Worm (Caenorhabditis elegans) whole organism, L1 larva: ENCODE measurements around the gene Y75B8A.39.

ENCODE experiments used
- C16A3.4 ChIP-seq: fragments of 150-350 bp; optimal IDR thresholded peaks from 2 replicates; lab custom pipeline; 2014; ENCODE audit warnings: missing biosample characterization, missing genetic modification characterization
- F16B12.6 ChIP-seq: fragments of 150-350 bp; optimal IDR thresholded peaks from 2 replicates; lab custom pipeline; 2014; ENCODE audit warnings: missing biosample characterization, missing genetic modification characterization
- Y116A8C.19 ChIP-seq: sonication (generic microtip); optimal IDR thresholded peaks from 2 replicates; lab custom pipeline; 2016; ENCODE audit warnings: missing compliant biosample characterization, missing genetic modification characterization, borderline replicate concordance
- aha-1 ChIP-seq: fragments of 150-350 bp; optimal IDR thresholded peaks from 2 replicates; lab custom pipeline; 2014; ENCODE audit warnings: missing biosample characterization, missing genetic modification characterization
- blmp-1 ChIP-seq: fragments of 150-350 bp; optimal IDR thresholded peaks from 2 replicates; lab custom pipeline; 2014; ENCODE audit warnings: missing biosample characterization, missing genetic modification characterization
- ceh-8 ChIP-seq: fragments of 200-800 bp; sonication (Bioruptor generic); optimal IDR thresholded peaks from 2 replicates; lab custom pipeline; 2018; ENCODE audit warnings: mild to moderate bottlenecking, missing genetic modification characterization, moderate library complexity, missing compliant biosample characterization
- ceh-88 ChIP-seq: fragments of 200-800 bp; sonication (Bioruptor generic); IDR thresholded peaks from 2 replicates; pipeline ENCODE4 v1.3.6; 2022; ENCODE audit warnings: missing genetic modification characterization, missing compliant biosample characterization
- ces-1 ChIP-seq: fragments of 150-350 bp; optimal IDR thresholded peaks from 2 replicates; lab custom pipeline; 2014; ENCODE audit warnings: missing biosample characterization, missing genetic modification reagents, missing genetic modification characterization
- dpl-1 ChIP-seq, 3 experiments: fragments of 150-350 bp in 2 of 3; sonication (generic microtip) in 1 of 3; optimal IDR thresholded peaks; 2 replicates each; lab custom pipeline; 2014 to 2017; ENCODE audit warnings: missing biosample characterization in 3 of 3, missing genetic modification characterization in 3 of 3, missing genetic modification reagents in 3 of 3
- efl-1 ChIP-seq, 4 experiments: fragments of 150-350 bp; optimal IDR thresholded peaks in 3 of 4; peaks in 1 of 4; 1 replicate in 1 of 4; 2 replicates in 3 of 4; lab custom pipeline; 2014; ENCODE audit warnings: missing biosample characterization in 2 of 4, missing genetic modification characterization in 2 of 4, missing genetic modification reagents in 2 of 4
- egl-27 ChIP-seq, 2 experiments: fragments of 150-350 bp in 1 of 2; sonication (generic microtip); optimal IDR thresholded peaks; 3 replicates each; lab custom pipeline; 2017 to 2018; ENCODE audit warnings: missing biosample characterization in 2 of 2, missing genetic modification characterization in 2 of 2, missing genetic modification reagents in 2 of 2
- elt-2 ChIP-seq: sonication (generic microtip); optimal IDR thresholded peaks from 2 replicates; lab custom pipeline; 2016; ENCODE audit warnings: missing genetic modification characterization, mild to moderate bottlenecking, inconsistent platforms, missing compliant biosample characterization, missing genetic modification reagents
- ets-5 ChIP-seq: fragments of 200-800 bp; sonication (Bioruptor generic); IDR thresholded peaks from 2 replicates; pipeline ENCODE4 v1.3.6; 2022; ENCODE audit warnings: missing genetic modification characterization, missing compliant biosample characterization
- fkh-10 ChIP-seq: sonication (generic microtip); optimal IDR thresholded peaks from 2 replicates; lab custom pipeline; 2017; ENCODE audit warnings: missing biosample characterization, missing genetic modification reagents, missing genetic modification characterization
- hlh-17 ChIP-seq: fragments of 200-800 bp; sonication (Bioruptor generic); optimal IDR thresholded peaks from 2 replicates; lab custom pipeline; 2018; ENCODE audit warnings: missing genetic modification characterization, mild to moderate bottlenecking, missing compliant biosample characterization, moderate library complexity, borderline replicate concordance
- jun-1 ChIP-seq: fragments of 150-350 bp; optimal IDR thresholded peaks from 2 replicates; lab custom pipeline; 2014; ENCODE audit warnings: missing biosample characterization, missing genetic modification reagents, missing genetic modification characterization
- lin-13 ChIP-seq: fragments of 150-350 bp; optimal IDR thresholded peaks from 2 replicates; lab custom pipeline; 2014; ENCODE audit warnings: missing biosample characterization, missing genetic modification reagents, missing genetic modification characterization
- lin-35 ChIP-seq, 2 experiments: fragments of 150-350 bp; optimal IDR thresholded peaks; 2 replicates each; lab custom pipeline; 2014; ENCODE audit warnings: missing biosample characterization in 2 of 2, missing genetic modification characterization in 2 of 2, missing genetic modification reagents in 2 of 2
- lir-3 ChIP-seq: sonication (generic microtip); optimal IDR thresholded peaks from 2 replicates; lab custom pipeline; 2016; ENCODE audit warnings: mild to moderate bottlenecking, missing genetic modification characterization, moderate library complexity, missing compliant biosample characterization; ENCODE audit not compliant: poor library complexity
- lsy-2 ChIP-seq, 2 experiments: fragments of 150-350 bp; optimal IDR thresholded peaks; 2 replicates each; lab custom pipeline; 2014; ENCODE audit warnings: missing biosample characterization in 2 of 2, missing genetic modification characterization in 2 of 2
- mab-9 ChIP-seq: fragments of 200-800 bp; sonication (Bioruptor generic); IDR thresholded peaks from 2 replicates; pipeline ENCODE4 v1.3.6; 2022; ENCODE audit warnings: missing genetic modification reagents, missing genetic modification characterization, missing compliant biosample characterization
- nhr-11 ChIP-seq: fragments of 150-350 bp; optimal IDR thresholded peaks from 2 replicates; lab custom pipeline; 2014; ENCODE audit warnings: missing biosample characterization, missing genetic modification characterization
- nhr-28 ChIP-seq: fragments of 150-350 bp; optimal IDR thresholded peaks from 2 replicates; lab custom pipeline; 2014; ENCODE audit warnings: missing biosample characterization, missing genetic modification characterization
- nhr-71 ChIP-seq: sonication (generic microtip); optimal IDR thresholded peaks from 2 replicates; lab custom pipeline; 2016; ENCODE audit warnings: mild to moderate bottlenecking, missing genetic modification characterization, moderate library complexity, missing compliant biosample characterization
- nhr-85 ChIP-seq: sonication (generic microtip); peaks from one replicate; lab custom pipeline; 2016; ENCODE audit warnings: missing genetic modification characterization, inconsistent platforms, missing compliant biosample characterization
- pax-3 ChIP-seq: fragments of 200-800 bp; sonication (Bioruptor generic); optimal IDR thresholded peaks from 2 replicates; lab custom pipeline; 2018; ENCODE audit warnings: mild to moderate bottlenecking, missing genetic modification characterization, moderate library complexity, missing compliant biosample characterization
- pqm-1 ChIP-seq: sonication (generic microtip); optimal IDR thresholded peaks from 3 replicates; lab custom pipeline; 2017; ENCODE audit warnings: missing biosample characterization, missing genetic modification characterization
- rnt-1 ChIP-seq: sonication (generic microtip); optimal IDR thresholded peaks from 2 replicates; lab custom pipeline; 2016; ENCODE audit warnings: mild to moderate bottlenecking, missing genetic modification characterization, moderate library complexity, missing compliant biosample characterization
- skn-1 ChIP-seq: fragments of 150-350 bp; optimal IDR thresholded peaks from 2 replicates; lab custom pipeline; 2014; ENCODE audit warnings: missing biosample characterization, missing genetic modification characterization
- sptf-1 ChIP-seq: fragments of 150-350 bp; optimal IDR thresholded peaks from 2 replicates; lab custom pipeline; 2014; ENCODE audit warnings: missing biosample characterization, missing genetic modification characterization
- tlp-1 ChIP-seq: fragments of 150-350 bp; optimal IDR thresholded peaks from 2 replicates; lab custom pipeline; 2014; ENCODE audit warnings: missing biosample characterization, missing genetic modification characterization
- unc-30 ChIP-seq: sonication (generic microtip); optimal IDR thresholded peaks from 2 replicates; lab custom pipeline; 2017; ENCODE audit warnings: missing biosample characterization, missing genetic modification characterization
- unc-62 ChIP-seq: fragments of 150-350 bp; optimal IDR thresholded peaks from 2 replicates; lab custom pipeline; 2014; ENCODE audit warnings: missing biosample characterization, missing genetic modification reagents, missing genetic modification characterization
- zip-4 ChIP-seq: fragments of 200-800 bp; sonication (Bioruptor generic); optimal IDR thresholded peaks from 2 replicates; lab custom pipeline; 2018; ENCODE audit warnings: mild to moderate bottlenecking, missing genetic modification characterization, moderate library complexity, missing compliant biosample characterization

Y75B8A.39 gene

ce11 chrIII:12307475-12307874, 5.5 kb upstream of the Y75B8A.39 start, which contains the start of gene pqn-92:
TSS of gene pqn-92 (plus strand) at chrIII:12307781.
- TF ChIP-seq egl-27 (tag; optimal IDR thresholded peaks at IDR 0.05; lab: Kevin White, UChicago) = no peak
- TF ChIP-seq lin-13 (GFP tag; lab: Kevin White, UChicago) = no peak
- TF ChIP-seq F16B12.6 (tag; lab: Kevin White, UChicago) = no peak
- TF ChIP-seq Y116A8C.19 = no peak
- TF ChIP-seq lir-3 (tag; lab: Kevin White, UChicago) = no peak
- TF ChIP-seq ceh-8 (GFP tag; lab: Kevin White, UChicago) = no peak

ce11 chrIII:12315179-12315578, 2.2 kb downstream of the Y75B8A.39 start, which contains the start of gene Y75B8A.37:
TSS of gene Y75B8A.37 (plus strand) at chrIII:12315479.
- TF ChIP-seq nhr-85 (tag; lab: Kevin White, UChicago) (no peak), nhr-28 (tag; lab: Kevin White, UChicago) (no peak), lsy-2 (tag; optimal IDR thresholded peaks at IDR 0.05; lab: Kevin White, UChicago) (no peak)

ce11 chrIII:12317492-12317891, 4.5 kb downstream of the Y75B8A.39 start:
- no peak for TF ChIP-seq ceh-8 (GFP tag; lab: Kevin White, UChicago)
- no peak for TF ChIP-seq Y116A8C.19
- TF ChIP-seq nhr-11 (tag; lab: Kevin White, UChicago) = no peak
- peak in 1 of 2 experiments; percentile 30 for TF ChIP-seq lin-35 (GFP tag; optimal IDR thresholded peaks at IDR 0.05; lab: Kevin White, UChicago)
- TF ChIP-seq ets-5 (GFP tag; lab: Robert Waterston, UW) = no peak
- peak; percentile 15 for TF ChIP-seq nhr-71 (tag; lab: Kevin White, UChicago)
- no peak for TF ChIP-seq efl-1 (optimal IDR thresholded peaks at IDR 0.05; lab: Kevin White, UChicago)
- TF ChIP-seq efl-1 (GFP tag; optimal IDR thresholded peaks at IDR 0.05 in 1 of 2; lab: Kevin White, UChicago) = peak in 1 of 2 experiments; percentile 76
- TF ChIP-seq elt-2 (tag; lab: Kevin White, UChicago) = peak; percentile 86
- no peak for TF ChIP-seq zip-4 (GFP tag; lab: Kevin White, UChicago)
- TF ChIP-seq skn-1 (tag; lab: Kevin White, UChicago) = no peak
- TF ChIP-seq C16A3.4 = no peak
- TF ChIP-seq nhr-85 (tag; lab: Kevin White, UChicago) = no peak
- TF ChIP-seq jun-1 (tag; lab: Kevin White, UChicago) = peak; percentile 47
- no peak for TF ChIP-seq ceh-88
- no peak for TF ChIP-seq dpl-1 (GFP tag; optimal IDR thresholded peaks at IDR 0.05; lab: Kevin White, UChicago)
- TF ChIP-seq pax-3 (tag; lab: Kevin White, UChicago) = peak; percentile 16
- peak; percentile 64 for TF ChIP-seq pqm-1 (tag; lab: Kevin White, UChicago)
- TF ChIP-seq mab-9 (GFP tag; lab: Robert Waterston, UW) = no peak
- TF ChIP-seq F16B12.6 (tag; lab: Kevin White, UChicago) = no peak
- TF ChIP-seq, all 84 proteins: peak for 7

- peak; percentile 52 for TF ChIP-seq pax-3 (tag; lab: Kevin White, UChicago)
- TF ChIP-seq tlp-1 (tag; lab: Kevin White, UChicago) = peak; percentile 13
- no peak for TF ChIP-seq unc-30 (tag; lab: Kevin White, UChicago)
- TF ChIP-seq pqm-1 (tag; lab: Kevin White, UChicago) = peak; percentile 97
- TF ChIP-seq blmp-1 = no peak
- TF ChIP-seq aha-1 = no peak
- TF ChIP-seq ceh-8 (GFP tag; lab: Kevin White, UChicago) = no peak
- TF ChIP-seq dpl-1 (GFP tag; optimal IDR thresholded peaks at IDR 0.05; lab: Kevin White, UChicago) = no peak
- TF ChIP-seq efl-1 (optimal IDR thresholded peaks at IDR 0.05; lab: Kevin White, UChicago) = no peak
- TF ChIP-seq efl-1 (GFP tag; optimal IDR thresholded peaks at IDR 0.05 in 1 of 2; lab: Kevin White, UChicago) = peak in 1 of 2 experiments; percentile 60
- peak; percentile 78 for TF ChIP-seq jun-1 (tag; lab: Kevin White, UChicago)
- TF ChIP-seq hlh-17 (GFP tag; lab: Kevin White, UChicago) = no peak
- no peak for TF ChIP-seq fkh-10 (GFP tag; lab: Kevin White, UChicago)
- TF ChIP-seq rnt-1 (tag; lab: Kevin White, UChicago) = no peak
- peak in 1 of 2 experiments; percentile 18 for TF ChIP-seq lin-35 (GFP tag; optimal IDR thresholded peaks at IDR 0.05; lab: Kevin White, UChicago)
- no peak for TF ChIP-seq sptf-1 (tag; lab: Kevin White, UChicago)
- TF ChIP-seq unc-62 (GFP tag; lab: Kevin White, UChicago) = no peak
- TF ChIP-seq ces-1 = no peak
- no peak for TF ChIP-seq nhr-11 (tag; lab: Kevin White, UChicago)
- TF ChIP-seq elt-2 (tag; lab: Kevin White, UChicago) = peak; percentile 80
Observed at ce11 chrIII:12318794-12319193, 5.8 kb downstream of the Y75B8A.39 start, which contains the start of gene Y75B8A.28. TSS of gene Y75B8A.28 (plus strand) at chrIII:12319089.
